Worm (Caenorhabditis elegans) whole organism, L4 larva: ENCODE measurements around the gene C49A9.5.

Experiments used
- F37D6.2 ChIP-seq: sonication (generic microtip); optimal IDR thresholded peaks from 2 replicates; lab custom pipeline; 2016; ENCODE audit warnings: mild to moderate bottlenecking, missing genetic modification characterization, missing compliant biosample characterization
- F44E2.7 ChIP-seq: fragments of 200-800 bp; sonication (Bioruptor generic); IDR thresholded peaks from 2 replicates; pipeline ENCODE4 v2.1.2; 2022; ENCODE audit warnings: missing genetic modification characterization, missing compliant biosample characterization
- R02D3.7 ChIP-seq: fragments of 150-350 bp; sonication (generic microtip); optimal IDR thresholded peaks from 3 replicates; lab custom pipeline; 2014; ENCODE audit warnings: missing biosample characterization, missing genetic modification characterization
- Y105C5A.15 ChIP-seq: fragments of 200-800 bp; sonication (Bioruptor generic); IDR thresholded peaks from 2 replicates; pipeline ENCODE4 v1.3.6; 2022; ENCODE audit warnings: missing genetic modification characterization, missing compliant biosample characterization
- ZK337.2 ChIP-seq: fragments of 200-800 bp; sonication (Bioruptor generic); IDR thresholded peaks from 2 replicates; pipeline ENCODE4 v1.3.6; 2022; ENCODE audit warnings: missing genetic modification reagents, missing genetic modification characterization, missing compliant biosample characterization
- aha-1 ChIP-seq: fragments of 150-350 bp; peaks from one replicate; lab custom pipeline; 2014; ENCODE audit warnings: missing biosample characterization, missing genetic modification characterization
- attf-4 ChIP-seq: sonication (generic microtip); optimal IDR thresholded peaks from 3 replicates; lab custom pipeline; 2017; ENCODE audit warnings: missing biosample characterization, missing genetic modification characterization
- ceh-44 ChIP-seq: fragments of 200-800 bp; sonication (Bioruptor generic); IDR thresholded peaks from 2 replicates; pipeline ENCODE4 v1.3.6; 2022; ENCODE audit warnings: missing genetic modification reagents, missing genetic modification characterization, missing compliant biosample characterization
- ceh-82 ChIP-seq: sonication (generic microtip); optimal IDR thresholded peaks from 2 replicates; lab custom pipeline; 2017; ENCODE audit warnings: missing biosample characterization, missing genetic modification characterization
- ces-1 ChIP-seq: fragments of 150-350 bp; sonication (generic microtip); optimal IDR thresholded peaks from 4 replicates; lab custom pipeline; 2014; ENCODE audit warnings: missing biosample characterization, missing genetic modification reagents, missing genetic modification characterization
- cey-2 ChIP-seq: sonication (generic microtip); optimal IDR thresholded peaks from 3 replicates; lab custom pipeline; 2017; ENCODE audit warnings: missing genetic modification characterization, mild to moderate bottlenecking, missing compliant biosample characterization, antibody characterized with exemption, borderline replicate concordance; ENCODE audit not compliant: insufficient read depth
- ctbp-1 ChIP-seq: fragments of 200-800 bp; sonication (Bioruptor generic); IDR thresholded peaks from 2 replicates; pipeline ENCODE4 v1.3.6; 2022; ENCODE audit warnings: missing genetic modification reagents, missing genetic modification characterization, missing compliant biosample characterization
- daf-16 ChIP-seq, 3 experiments: sonication (generic microtip); optimal IDR thresholded peaks; 2 replicates each; lab custom pipeline; 2016 to 2017; ENCODE audit warnings: missing genetic modification characterization in 3 of 3, missing genetic modification reagents in 3 of 3, mild to moderate bottlenecking in 2 of 3, missing compliant biosample characterization in 2 of 3, missing biosample characterization in 1 of 3, moderate library complexity in 1 of 3
- daf-19 ChIP-seq: fragments of 200-800 bp; sonication (Bioruptor generic); conservative IDR thresholded peaks from 2 replicates; pipeline ENCODE4 v1.3.6; 2022; ENCODE audit warnings: missing genetic modification characterization, missing compliant biosample characterization
- dmd-6 ChIP-seq: fragments of 200-800 bp; sonication (Bioruptor generic); IDR thresholded peaks from 2 replicates; pipeline ENCODE4 v1.3.6; 2022; ENCODE audit warnings: missing genetic modification reagents, missing genetic modification characterization, missing compliant biosample characterization
- dmd-9 ChIP-seq: fragments of 200-800 bp; sonication (Bioruptor generic); IDR thresholded peaks from 2 replicates; pipeline ENCODE4 v1.3.6; 2022; ENCODE audit warnings: missing genetic modification reagents, missing genetic modification characterization, missing compliant biosample characterization
- duxl-1 ChIP-seq: sonication (generic microtip); optimal IDR thresholded peaks from 2 replicates; lab custom pipeline; 2016; ENCODE audit warnings: mild to moderate bottlenecking, missing genetic modification characterization, moderate library complexity, missing compliant biosample characterization; ENCODE audit not compliant: poor library complexity
- dve-1 ChIP-seq: sonication (generic microtip); optimal IDR thresholded peaks from 2 replicates; lab custom pipeline; 2017; ENCODE audit warnings: antibody characterized with exemption, mild to moderate bottlenecking, missing genetic modification characterization, missing compliant biosample characterization; ENCODE audit not compliant: insufficient read depth
- egl-27 ChIP-seq: sonication (generic microtip); optimal IDR thresholded peaks from 3 replicates; lab custom pipeline; 2017; ENCODE audit warnings: missing biosample characterization, missing genetic modification reagents, missing genetic modification characterization
- fkh-10 ChIP-seq: fragments of 150-350 bp; optimal IDR thresholded peaks from 2 replicates; lab custom pipeline; 2014; ENCODE audit warnings: missing biosample characterization, missing genetic modification reagents, missing genetic modification characterization
- gei-8 ChIP-seq: fragments of 200-800 bp; sonication (Bioruptor generic); optimal IDR thresholded peaks from 2 replicates; lab custom pipeline; 2018; ENCODE audit warnings: mild to moderate bottlenecking, missing genetic modification characterization, missing compliant biosample characterization
- hlh-11 ChIP-seq: fragments of 200-800 bp; sonication (Bioruptor generic); optimal IDR thresholded peaks from 2 replicates; lab custom pipeline; 2018; ENCODE audit warnings: mild to moderate bottlenecking, missing genetic modification characterization, missing compliant biosample characterization
- lin-1 ChIP-seq: fragments of 200-800 bp; sonication (Bioruptor generic); IDR thresholded peaks from 2 replicates; pipeline ENCODE4 v1.3.6; 2022; ENCODE audit warnings: missing genetic modification reagents, missing genetic modification characterization, missing compliant biosample characterization
- lin-15B ChIP-seq: fragments of 150-350 bp; sonication (generic microtip); optimal IDR thresholded peaks from 3 replicates; lab custom pipeline; 2014; ENCODE audit warnings: missing biosample characterization, missing genetic modification characterization
- lin-38 ChIP-seq: fragments of 200-800 bp; sonication (Bioruptor generic); IDR thresholded peaks from 2 replicates; pipeline ENCODE4 v1.3.6; 2022; ENCODE audit warnings: missing genetic modification reagents, missing genetic modification characterization, missing compliant biosample characterization
- lsy-2 ChIP-seq, 2 experiments: fragments of 150-350 bp in 1 of 2; sonication (generic microtip) in 1 of 2; optimal IDR thresholded peaks; 2 replicates each; lab custom pipeline; 2014 to 2017; ENCODE audit warnings: missing biosample characterization in 2 of 2, missing genetic modification characterization in 2 of 2
- mdt-29 ChIP-seq: fragments of 200-800 bp; sonication (Bioruptor generic); IDR thresholded peaks from 2 replicates; pipeline ENCODE4 v1.3.6; 2022; ENCODE audit warnings: missing genetic modification reagents, missing genetic modification characterization, missing compliant biosample characterization
- mep-1 ChIP-seq: fragments of 150-350 bp; sonication (generic microtip); optimal IDR thresholded peaks from 3 replicates; lab custom pipeline; 2014; ENCODE audit warnings: missing biosample characterization, missing genetic modification characterization
- mes-2 ChIP-seq: sonication (generic microtip); optimal IDR thresholded peaks from 2 replicates; lab custom pipeline; 2016; ENCODE audit warnings: missing genotype, mild to moderate bottlenecking, missing genetic modification characterization, missing compliant biosample characterization; ENCODE audit not compliant: poor library complexity, severe bottlenecking
- nhr-10 ChIP-seq: fragments of 150-350 bp; optimal IDR thresholded peaks from 2 replicates; lab custom pipeline; 2014; ENCODE audit warnings: missing biosample characterization, missing genetic modification characterization
- nhr-111 ChIP-seq: fragments of 200-800 bp; sonication (Bioruptor generic); optimal IDR thresholded peaks from 2 replicates; lab custom pipeline; 2018; ENCODE audit warnings: mild to moderate bottlenecking, missing genetic modification characterization, missing compliant biosample characterization
- nhr-237 ChIP-seq: sonication (generic microtip); optimal IDR thresholded peaks from 2 replicates; lab custom pipeline; 2017; ENCODE audit warnings: missing biosample characterization, missing genetic modification characterization
- nhr-25 ChIP-seq: sonication (generic microtip); optimal IDR thresholded peaks from 2 replicates; lab custom pipeline; 2017; ENCODE audit warnings: missing genetic modification characterization, mild to moderate bottlenecking, missing compliant biosample characterization, antibody characterized with exemption, moderate library complexity, borderline replicate concordance; ENCODE audit not compliant: insufficient read depth
- nhr-28 ChIP-seq: fragments of 150-350 bp; optimal IDR thresholded peaks from 2 replicates; lab custom pipeline; 2014; ENCODE audit warnings: missing biosample characterization, missing genetic modification characterization
- nhr-48 ChIP-seq: sonication (generic microtip); optimal IDR thresholded peaks from 2 replicates; lab custom pipeline; 2016; ENCODE audit warnings: mild to moderate bottlenecking, missing genetic modification characterization, missing compliant biosample characterization
- nhr-6 ChIP-seq: fragments of 150-350 bp; optimal IDR thresholded peaks from 2 replicates; lab custom pipeline; 2014; ENCODE audit warnings: missing biosample characterization, missing genetic modification characterization
- php-3 ChIP-seq: fragments of 200-800 bp; sonication (Bioruptor generic); IDR thresholded peaks from 2 replicates; pipeline ENCODE4 v1.3.6; 2022; ENCODE audit warnings: missing genetic modification reagents, missing genetic modification characterization, missing compliant biosample characterization
- pqm-1 ChIP-seq: sonication (generic microtip); optimal IDR thresholded peaks from 2 replicates; lab custom pipeline; 2017; ENCODE audit warnings: missing biosample characterization, missing genetic modification characterization
- saeg-2 ChIP-seq: fragments of 200-800 bp; sonication (Bioruptor generic); IDR thresholded peaks from 2 replicates; pipeline ENCODE4 v1.3.6; 2022; ENCODE audit warnings: missing genetic modification reagents, missing genetic modification characterization, missing compliant biosample characterization
- sdz-12 ChIP-seq: fragments of 200-800 bp; sonication (Bioruptor generic); optimal IDR thresholded peaks from 2 replicates; lab custom pipeline; 2018; ENCODE audit warnings: mild to moderate bottlenecking, missing genetic modification characterization, missing compliant biosample characterization
- spr-1 ChIP-seq: sonication (generic microtip); optimal IDR thresholded peaks from 2 replicates; lab custom pipeline; 2016; ENCODE audit warnings: mild to moderate bottlenecking, missing genetic modification characterization, missing compliant biosample characterization
- tag-97 ChIP-seq: fragments of 200-800 bp; sonication (Bioruptor generic); IDR thresholded peaks from 2 replicates; pipeline ENCODE4 v1.3.6; 2022; ENCODE audit warnings: missing genetic modification characterization, missing compliant biosample characterization
- tra-1 ChIP-seq: fragments of 200-800 bp; sonication (Bioruptor generic); IDR thresholded peaks from 2 replicates; pipeline ENCODE4 v1.3.6; 2022; ENCODE audit warnings: missing genetic modification reagents, missing genetic modification characterization, missing compliant biosample characterization
- vab-7 ChIP-seq: fragments of 200-800 bp; sonication (Bioruptor generic); IDR thresholded peaks from 2 replicates; pipeline ENCODE4 v1.3.6; 2022; ENCODE audit warnings: missing genetic modification reagents, missing genetic modification characterization, missing compliant biosample characterization
- zfp-2 ChIP-seq: sonication (generic microtip); optimal IDR thresholded peaks from 2 replicates; lab custom pipeline; 2016; ENCODE audit warnings: mild to moderate bottlenecking, missing genetic modification characterization, missing compliant biosample characterization

C49A9.5 gene

DNA sequence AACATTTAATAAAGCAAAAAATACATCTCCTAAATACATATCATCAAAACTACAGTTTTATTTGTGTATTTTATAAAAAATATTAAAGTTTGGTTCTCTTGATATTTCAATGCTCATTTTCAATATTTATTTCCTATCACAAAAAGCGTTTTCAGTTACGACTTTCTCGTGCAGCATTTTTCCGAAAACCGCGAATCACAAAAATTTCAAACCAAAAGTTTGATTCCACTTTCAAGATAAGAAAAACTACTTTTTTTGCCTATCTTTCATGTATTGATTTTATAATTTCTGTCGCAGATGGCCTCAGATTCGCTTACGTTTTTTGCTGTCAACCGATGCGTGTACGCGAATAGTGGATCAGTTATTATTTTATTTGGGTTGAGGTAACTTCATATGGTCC is 6.0 kb downstream of the C49A9.5 start, which contains the start of gene C49A9.4:
Gene C49A9.4 (plus strand): TSS at position 265 of the 400 bp plus-strand sequence.
- TF ChIP-seq nhr-237: no peak
- no peak for TF ChIP-seq zfp-2
- peak; percentile 46 for TF ChIP-seq pqm-1
- no peak for TF ChIP-seq ceh-44 (GFP tag; lab: Robert Waterston, UW)
- TF ChIP-seq duxl-1 (tag; lab: Kevin White, UChicago): no peak
- peak; percentile 6 for TF ChIP-seq hlh-11 (tag; lab: Kevin White, UChicago)
- no peak for TF ChIP-seq R02D3.7 (tag; lab: Kevin White, UChicago)
- no peak for TF ChIP-seq daf-16 (GFP tag; optimal IDR thresholded peaks at IDR 0.05; lab: Kevin White, UChicago)
- peak; percentile 70 for TF ChIP-seq daf-16 (tag; optimal IDR thresholded peaks at IDR 0.05; lab: Kevin White, UChicago)
- peak; percentile 42; the same call in 1 of the 2 replicates for TF ChIP-seq dmd-6 (GFP tag; lab: Robert Waterston, UW)
- TF ChIP-seq dve-1 (tag; lab: Kevin White, UChicago): peak; percentile 41
- no peak for TF ChIP-seq nhr-6 (tag; lab: Kevin White, UChicago)
- peak; percentile 6 for TF ChIP-seq mep-1 (tag; lab: Kevin White, UChicago)

DNA sequence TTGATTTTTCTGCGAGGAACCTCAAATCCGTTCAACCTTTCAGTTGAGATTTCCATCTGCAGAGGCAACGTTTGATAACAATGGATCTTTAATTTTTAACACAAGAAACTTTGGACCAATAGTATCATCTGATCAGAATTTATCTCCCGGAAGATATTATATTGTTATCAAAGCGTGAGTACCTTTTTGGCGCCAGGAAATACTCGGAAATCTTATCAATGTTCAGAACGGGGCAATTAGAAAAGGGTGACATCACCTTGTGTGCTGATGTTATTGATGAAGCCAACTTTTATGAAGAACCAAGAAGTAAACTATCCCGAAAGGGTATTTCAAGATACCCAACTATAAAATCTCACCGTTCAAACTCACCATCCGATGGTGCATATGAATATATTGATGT is 6.7 kb downstream of the C49A9.5 start:
- TF ChIP-seq lin-1 (GFP tag; lab: Robert Waterston, UW) (peak; percentile 76), dmd-6 (GFP tag; lab: Robert Waterston, UW) (peak; percentile 79)
- TF ChIP-seq, all 104 proteins: peak for 2; not testable (repeated sequence) for 102

DNA sequence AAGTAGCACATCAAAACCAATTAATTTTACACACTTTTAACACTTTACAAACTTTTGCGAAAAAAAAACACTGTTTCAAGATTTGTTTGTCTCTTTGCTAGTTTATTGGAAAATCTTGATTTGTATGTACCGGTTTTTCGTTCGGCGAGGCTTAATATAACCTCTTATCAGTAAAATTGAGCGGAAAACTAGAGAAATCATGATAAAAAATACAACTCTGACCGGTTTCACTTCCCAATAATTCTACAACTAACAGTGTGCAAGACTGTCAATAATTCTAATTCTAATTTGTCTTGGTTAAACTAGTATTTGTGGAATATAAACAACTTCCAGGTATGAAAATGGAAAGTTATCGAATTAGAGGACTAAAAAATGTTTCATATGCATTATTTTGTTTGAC is 8.4 kb downstream of the C49A9.5 start, which contains the start of gene C49A9.3:
Gene C49A9.3 (plus strand): TSS at position 212 of the 400 bp plus-strand sequence.
- TF ChIP-seq daf-16 (GFP tag; optimal IDR thresholded peaks at IDR 0.05; lab: Kevin White, UChicago) (no peak), daf-16 (tag; optimal IDR thresholded peaks at IDR 0.05; lab: Kevin White, UChicago) (peak; percentile 73), F44E2.7 (GFP tag; lab: Robert Waterston, UW) (no peak), ceh-82 (no peak), nhr-10 (no peak), pqm-1 (peak; percentile 55), lin-15B (tag; lab: Kevin White, UChicago) (no peak), mes-2 (tag; lab: Kevin White, UChicago) (no peak), attf-4 (tag; lab: Kevin White, UChicago) (no peak), ctbp-1 (GFP tag; lab: Robert Waterston, UW) (no peak), spr-1 (tag; lab: Kevin White, UChicago) (no peak), lin-38 (no peak), aha-1 (no peak), php-3 (GFP tag; lab: Robert Waterston, UW) (0 out of 2 replicates have a peak, but pooled peaks have one; percentile 34), tag-97 (GFP tag; lab: Robert Waterston, UW) (no peak), dmd-9 (GFP tag; lab: Robert Waterston, UW) (no peak), nhr-28 (peak; percentile 64), vab-7 (GFP tag; lab: Robert Waterston, UW) (no peak), dmd-6 (GFP tag; lab: Robert Waterston, UW) (peak; percentile 35; the same call in 1 of the 2 replicates), fkh-10 (GFP tag; lab: Kevin White, UChicago) (no peak), egl-27 (tag; lab: Kevin White, UChicago) (no peak), gei-8 (no peak), nhr-111 (no peak), tra-1 (GFP tag; lab: Robert Waterston, UW) (no peak), nhr-25 (tag; lab: Kevin White, UChicago) (no peak), mdt-29 (GFP tag; lab: Robert Waterston, UW) (no peak)
- TF ChIP-seq, all 104 proteins: peak for 5

DNA sequence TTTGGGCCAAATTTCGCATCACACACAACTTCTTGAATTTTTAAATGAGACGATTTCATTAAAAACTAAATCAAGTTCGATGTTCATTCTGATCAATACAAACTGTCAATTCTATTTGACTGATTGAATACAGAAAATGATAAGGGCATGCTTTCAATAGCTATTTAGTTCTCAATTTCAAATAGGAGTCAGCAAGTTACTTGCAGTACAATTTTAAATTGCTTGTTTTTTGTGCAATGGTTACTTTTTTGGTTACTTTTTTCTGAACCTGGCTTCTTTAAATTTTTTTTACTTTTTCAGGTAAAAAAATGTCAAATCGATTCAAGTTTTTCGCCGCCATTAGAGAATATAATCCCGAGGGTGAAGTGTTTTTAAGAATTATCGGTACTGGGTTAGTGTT is 11.7 kb downstream of the C49A9.5 start, which contains the start of gene C49A9.2:
Gene C49A9.2 (plus strand): TSS at position 301 of the 400 bp plus-strand sequence.
- TF ChIP-seq sdz-12 (GFP tag; lab: Kevin White, UChicago) (no peak), pqm-1 (peak; percentile 8), F37D6.2 (tag; lab: Kevin White, UChicago) (no peak), ZK337.2 (GFP tag; lab: Robert Waterston, UW) (no peak), saeg-2 (GFP tag; lab: Robert Waterston, UW) (no peak), lsy-2 (tag; optimal IDR thresholded peaks at IDR 0.05; lab: Kevin White, UChicago) (no peak), nhr-237 (no peak), nhr-28 (peak; percentile 18), ces-1 (GFP tag; lab: Kevin White, UChicago) (no peak), daf-19 (GFP tag; lab: Robert Waterston, UW) (no peak), cey-2 (tag; lab: Kevin White, UChicago) (no peak), nhr-48 (tag; lab: Kevin White, UChicago) (no peak), Y105C5A.15 (GFP tag; lab: Robert Waterston, UW) (no peak), nhr-25 (tag; lab: Kevin White, UChicago) (no peak)
